Fruit fly (Drosophila melanogaster): ENCODE measurements around the gene clumsy.

dm6 chr2L:21247967-21248366 lies 41.7 kb downstream of the clumsy start:
- TF ChIP-seq psq (optimal IDR thresholded peaks at IDR 0.05): no peak
- no peak for TF ChIP-seq usp (GFP tag; optimal IDR thresholded peaks at IDR 0.05)
- TF ChIP-seq pan (optimal IDR thresholded peaks at IDR 0.05): no peak
- no peak for TF ChIP-seq CG8478 (optimal IDR thresholded peaks at IDR 0.05)
- no peak for TF ChIP-seq Dll (optimal IDR thresholded peaks at IDR 0.05)
- TF ChIP-seq EcR (GFP tag; optimal IDR thresholded peaks at IDR 0.05): no peak
